Worm (Caenorhabditis elegans): ENCODE results near the gene C15B12.4.

C15B12.4 gene

DNA sequence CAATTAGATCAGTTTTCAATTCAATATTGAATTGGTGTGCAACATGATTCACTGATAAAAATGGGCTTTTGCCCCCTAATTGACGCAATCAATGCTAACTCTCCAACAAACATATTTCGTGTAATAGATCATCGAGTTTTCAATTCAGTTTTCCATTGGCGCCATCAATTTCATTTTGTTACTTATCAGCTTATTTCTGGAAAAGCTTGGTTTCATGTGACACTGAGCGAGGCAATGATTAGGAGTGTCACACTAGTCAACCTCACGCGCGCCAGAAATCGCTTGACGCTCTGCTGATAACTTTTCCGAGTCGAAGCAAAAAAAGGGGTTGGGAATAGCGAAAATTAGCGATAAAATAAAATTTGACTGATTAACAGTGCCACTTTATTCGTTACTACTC, 45.0 kb upstream of the C15B12.4 start, which contains the start of gene ets-4 (continued):
- TF ChIP-seq attf-6 (GFP tag; IDR thresholded peaks at IDR 0.05) (no peak), Y79H2A.3 (GFP tag; conservative IDR thresholded peaks at IDR 0.05) (no peak), ekl-4 (GFP tag; IDR thresholded peaks at IDR 0.05) (no peak), ztf-3 (GFP tag; optimal IDR thresholded peaks at IDR 0.05) (no peak), lin-54 (GFP tag; optimal IDR thresholded peaks at IDR 0.05) (no peak), die-1 (tag; optimal IDR thresholded peaks at IDR 0.05) (no peak), nhr-80 (tag; optimal IDR thresholded peaks at IDR 0.05) (peak; percentile 96), ceh-40 (GFP tag; IDR thresholded peaks at IDR 0.05) (no peak), ccch-3 (GFP tag; optimal IDR thresholded peaks at IDR 0.05) (no peak), ceh-58 (GFP tag; IDR thresholded peaks at IDR 0.05) (no peak), aptf-3 (GFP tag; IDR thresholded peaks at IDR 0.05) (no peak), F39B2.1 (GFP tag; IDR thresholded peaks at IDR 0.05) (no peak), ztf-18 (tag; optimal IDR thresholded peaks at IDR 0.05) (no peak), tbp1 (GFP tag; optimal IDR thresholded peaks at IDR 0.05) (peak; percentile 5), ztf-22 (GFP tag; optimal IDR thresholded peaks at IDR 0.05) (peak; percentile 41), mcd-1 (GFP tag; IDR thresholded peaks at IDR 0.05) (no peak), cebp-1 (GFP tag; IDR thresholded peaks at IDR 0.05) (peak; percentile 18; the same call in 1 of the 2 replicates), cebp-1 (tag; optimal IDR thresholded peaks at IDR 0.05) (peak; percentile 62), ets-4 (GFP tag; optimal IDR thresholded peaks at IDR 0.05) (peak; percentile 97), attf-3 (GFP tag; conservative IDR thresholded peaks at IDR 0.05) (no peak), T26A5.8 (tag; optimal IDR thresholded peaks at IDR 0.05) (no peak), fkh-3 (tag; optimal IDR thresholded peaks at IDR 0.05) (no peak), F10E7.11 (tag; optimal IDR thresholded peaks at IDR 0.05) (no peak), F33H1.4 (GFP tag; IDR thresholded peaks at IDR 0.05) (no peak), nhr-120 (GFP tag; IDR thresholded peaks at IDR 0.05) (no peak), nfyb-1 (GFP tag; IDR thresholded peaks at IDR 0.05) (no peak), B0336.3 (GFP tag; IDR thresholded peaks at IDR 0.05) (0 out of 2 replicates have a peak, but pooled peaks have one; percentile 32), hmg-20 (GFP tag; IDR thresholded peaks at IDR 0.05) (no peak), B0035.1 (tag; optimal IDR thresholded peaks at IDR 0.05) (no peak), nhr-90 (tag; optimal IDR thresholded peaks at IDR 0.05) (peak; percentile 22), rec-8 (tag; optimal IDR thresholded peaks at IDR 0.05) (no peak), atf-7 (tag; optimal IDR thresholded peaks at IDR 0.05) (no peak), aptf-2 (GFP tag; conservative IDR thresholded peaks at IDR 0.05) (no peak), ztf-6 (GFP tag; IDR thresholded peaks at IDR 0.05) (no peak), ceh-91 (GFP tag; IDR thresholded peaks at IDR 0.05) (no peak), snpc-4 (GFP tag; optimal IDR thresholded peaks at IDR 0.05) (no peak), snpc-4 (tag; optimal IDR thresholded peaks at IDR 0.05) (peak in 1 of 4 experiments; percentile 13), mxl-1 (tag; optimal IDR thresholded peaks at IDR 0.05) (no peak), xnd-1 (tag; optimal IDR thresholded peaks at IDR 0.05) (no peak), egl-44 (GFP tag; IDR thresholded peaks at IDR 0.05) (0 out of 2 replicates have a peak, but pooled peaks have one; percentile 34), B0019.2 (GFP tag; conservative IDR thresholded peaks at IDR 0.05) (no peak), madf-8 (GFP tag; conservative IDR thresholded peaks at IDR 0.05) (no peak), hrde-1 (tag; optimal IDR thresholded peaks at IDR 0.05; ENCODE audit: borderline replicate concordance) (no peak), hmg-1.2 (GFP tag; IDR thresholded peaks at IDR 0.05) (no peak), lin-40 (tag; optimal IDR thresholded peaks at IDR 0.05) (no peak), athp-1 (tag; optimal IDR thresholded peaks at IDR 0.05) (no peak), efl-1 (GFP tag; optimal IDR thresholded peaks at IDR 0.05) (no peak), hlh-26 (GFP tag; conservative IDR thresholded peaks at IDR 0.05) (no peak), tlf-1 (GFP tag; optimal IDR thresholded peaks at IDR 0.05) (peak; percentile 47), gei-17 (GFP tag; optimal IDR thresholded peaks at IDR 0.05) (no peak)

All from whole organism, young adult.